Worm (Caenorhabditis elegans) whole organism, mixed stage, embryonic: ENCODE data around the gene F10A3.17.

Source experiments
- M03D4.4 ChIP-seq: sonication (generic microtip); optimal IDR thresholded peaks from 2 replicates; lab custom pipeline; 2017; ENCODE audit warnings: mild to moderate bottlenecking, missing genetic modification characterization, missing compliant biosample characterization
- bed-3 ChIP-seq: fragments of 200-800 bp; sonication (Bioruptor generic); optimal IDR thresholded peaks from 3 replicates; lab custom pipeline; 2018; ENCODE audit warnings: mild to moderate bottlenecking, missing genetic modification characterization, moderate library complexity, missing compliant biosample characterization
- blmp-1 ChIP-seq: fragments of 150-350 bp; optimal IDR thresholded peaks from 2 replicates; lab custom pipeline; 2014; ENCODE audit warnings: missing biosample characterization, missing genetic modification characterization
- ceh-39 ChIP-seq: fragments of 150-350 bp; optimal IDR thresholded peaks from 2 replicates; lab custom pipeline; 2014; ENCODE audit warnings: missing biosample characterization, missing genetic modification characterization
- ceh-43 ChIP-seq: fragments of 200-800 bp; sonication (Bioruptor generic); optimal IDR thresholded peaks from 2 replicates; lab custom pipeline; 2018; ENCODE audit warnings: mild to moderate bottlenecking, missing genetic modification characterization, moderate library complexity, missing compliant biosample characterization
- ceh-83 ChIP-seq: fragments of 200-800 bp; sonication (Bioruptor generic); optimal IDR thresholded peaks from 2 replicates; lab custom pipeline; 2018; ENCODE audit warnings: mild to moderate bottlenecking, missing genetic modification characterization, missing compliant biosample characterization
- ces-1 ChIP-seq: fragments of 150-350 bp; optimal IDR thresholded peaks from 2 replicates; lab custom pipeline; 2014; ENCODE audit warnings: missing biosample characterization, missing genetic modification reagents, missing genetic modification characterization
- drap-1 ChIP-seq: fragments of 200-800 bp; sonication (Bioruptor generic); optimal IDR thresholded peaks from 3 replicates; lab custom pipeline; 2018; ENCODE audit warnings: mild to moderate bottlenecking, missing genetic modification characterization, missing compliant biosample characterization
- elt-1 ChIP-seq: sonication (generic microtip); optimal IDR thresholded peaks from 2 replicates; lab custom pipeline; 2017; ENCODE audit warnings: missing genetic modification characterization, mild to moderate bottlenecking, missing compliant biosample characterization, antibody characterized with exemption, moderate library complexity, borderline replicate concordance; ENCODE audit not compliant: insufficient read depth
- elt-3 ChIP-seq: fragments of 150-350 bp; optimal IDR thresholded peaks from 2 replicates; lab custom pipeline; 2014; ENCODE audit warnings: missing biosample characterization, missing genetic modification characterization
- flh-1 ChIP-seq: fragments of 200-800 bp; sonication (Bioruptor generic); optimal IDR thresholded peaks from 2 replicates; lab custom pipeline; 2018; ENCODE audit warnings: mild to moderate bottlenecking, missing genetic modification characterization, moderate library complexity, missing compliant biosample characterization
- ham-2 ChIP-seq: fragments of 200-800 bp; sonication (Bioruptor generic); optimal IDR thresholded peaks from 2 replicates; lab custom pipeline; 2018; ENCODE audit warnings: mild to moderate bottlenecking, missing genetic modification characterization, missing compliant biosample characterization
- hlh-1 ChIP-seq: fragments of 150-350 bp; optimal IDR thresholded peaks from 2 replicates; lab custom pipeline; 2014; ENCODE audit warnings: missing biosample characterization, missing genetic modification reagents, missing genetic modification characterization
- lin-13 ChIP-seq: fragments of 150-350 bp; optimal IDR thresholded peaks from 2 replicates; lab custom pipeline; 2014; ENCODE audit warnings: missing biosample characterization, missing genetic modification characterization
- lin-32 ChIP-seq: fragments of 200-800 bp; sonication (Bioruptor generic); optimal IDR thresholded peaks from 2 replicates; lab custom pipeline; 2018; ENCODE audit warnings: mild to moderate bottlenecking, missing genetic modification characterization, missing compliant biosample characterization
- lsy-2 ChIP-seq: fragments of 150-350 bp; optimal IDR thresholded peaks from 2 replicates; lab custom pipeline; 2014; ENCODE audit warnings: missing biosample characterization, missing genetic modification characterization
- mab-5 ChIP-seq: fragments of 150-350 bp; optimal IDR thresholded peaks from 2 replicates; lab custom pipeline; 2014; ENCODE audit warnings: missing biosample characterization, missing genetic modification characterization
- mep-1 ChIP-seq: fragments of 150-350 bp; optimal IDR thresholded peaks from 2 replicates; lab custom pipeline; 2017; ENCODE audit warnings: missing biosample characterization, missing genetic modification reagents, missing genetic modification characterization, inconsistent platforms
- mls-2 ChIP-seq: sonication (generic microtip); optimal IDR thresholded peaks from 2 replicates; lab custom pipeline; 2016; ENCODE audit warnings: mild to moderate bottlenecking, missing genetic modification characterization, moderate library complexity, missing compliant biosample characterization
- nhr-12 ChIP-seq: fragments of 150-350 bp; optimal IDR thresholded peaks from 2 replicates; lab custom pipeline; 2014; ENCODE audit warnings: missing biosample characterization, missing genetic modification characterization
- nhr-2 ChIP-seq: fragments of 150-350 bp; optimal IDR thresholded peaks from 2 replicates; lab custom pipeline; 2014; ENCODE audit warnings: missing biosample characterization, missing genetic modification characterization
- nhr-237 ChIP-seq: fragments of 150-350 bp; optimal IDR thresholded peaks from 2 replicates; lab custom pipeline; 2014; ENCODE audit warnings: missing biosample characterization, missing genetic modification characterization
- nhr-28 ChIP-seq: fragments of 150-350 bp; optimal IDR thresholded peaks from 2 replicates; lab custom pipeline; 2014; ENCODE audit warnings: missing biosample characterization, missing genetic modification characterization
- nhr-76 ChIP-seq: sonication (generic microtip); optimal IDR thresholded peaks from 2 replicates; lab custom pipeline; 2017; ENCODE audit warnings: missing biosample characterization, missing genetic modification characterization
- pha-4 ChIP-seq: fragments of 150-350 bp; optimal IDR thresholded peaks from 2 replicates; lab custom pipeline; 2018; ENCODE audit warnings: missing biosample characterization, missing genetic modification reagents, missing genetic modification characterization
- sem-2 ChIP-seq: fragments of 200-800 bp; sonication (Bioruptor generic); optimal IDR thresholded peaks from 2 replicates; lab custom pipeline; 2018; ENCODE audit warnings: mild to moderate bottlenecking, missing genetic modification characterization, missing compliant biosample characterization
- snpc-4 ChIP-seq: fragments of 150-350 bp; optimal IDR thresholded peaks from 2 replicates; lab custom pipeline; 2014; ENCODE audit warnings: missing biosample characterization, missing genetic modification characterization
- sptf-1 ChIP-seq: sonication (generic microtip); optimal IDR thresholded peaks from 2 replicates; lab custom pipeline; 2017; ENCODE audit warnings: mild to moderate bottlenecking, missing genetic modification characterization, moderate library complexity, missing compliant biosample characterization
- tbx-8 ChIP-seq: fragments of 200-800 bp; sonication (Bioruptor generic); optimal IDR thresholded peaks from 2 replicates; lab custom pipeline; 2018; ENCODE audit warnings: mild to moderate bottlenecking, missing genetic modification characterization, moderate library complexity, missing compliant biosample characterization
- unc-120 ChIP-seq: sonication (generic microtip); optimal IDR thresholded peaks from 2 replicates; lab custom pipeline; 2017; ENCODE audit warnings: missing genetic modification characterization, missing compliant biosample characterization; ENCODE audit not compliant: poor library complexity, severe bottlenecking
- unc-62 ChIP-seq: fragments of 150-350 bp; optimal IDR thresholded peaks from 2 replicates; lab custom pipeline; 2014; ENCODE audit warnings: missing biosample characterization, missing genetic modification reagents, missing genetic modification characterization
- zip-8 ChIP-seq: fragments of 150-350 bp; optimal IDR thresholded peaks from 2 replicates; lab custom pipeline; 2014; ENCODE audit warnings: missing biosample characterization, missing genetic modification characterization
- ztf-11 ChIP-seq: fragments of 150-350 bp; optimal IDR thresholded peaks from 2 replicates; lab custom pipeline; 2014; ENCODE audit warnings: missing biosample characterization, missing genetic modification characterization

F10A3.17 gene

DNA sequence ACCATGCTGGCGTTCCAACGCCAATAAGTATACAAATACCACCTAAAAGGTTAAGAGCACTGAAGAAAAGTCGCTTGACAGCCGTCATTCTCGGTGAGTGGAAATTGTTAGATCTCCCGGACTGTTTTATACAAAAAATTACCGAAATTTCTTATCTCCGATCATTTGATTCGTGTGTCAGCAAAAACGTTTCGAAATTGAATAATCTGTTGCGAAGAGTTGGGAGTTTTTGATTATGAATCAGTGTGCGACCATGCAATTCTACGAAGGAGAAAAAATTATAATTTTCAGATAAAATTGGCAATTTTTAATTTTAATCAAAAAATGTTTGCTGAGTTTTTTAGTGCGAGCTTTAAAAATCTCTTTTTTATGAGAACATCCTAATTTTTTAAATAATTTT, 20.0 kb downstream of the F10A3.17 start, which contains the start of gene clc-11:
clc-11 (minus strand) TSS at position 101 of the 400 bp plus-strand sequence.
- TF ChIP-seq sptf-1 (tag; lab: Kevin White, UChicago) (no peak), pha-4 (tag; lab: Kevin White, UChicago) (no peak), nhr-28 (tag; lab: Kevin White, UChicago) (no peak)

DNA sequence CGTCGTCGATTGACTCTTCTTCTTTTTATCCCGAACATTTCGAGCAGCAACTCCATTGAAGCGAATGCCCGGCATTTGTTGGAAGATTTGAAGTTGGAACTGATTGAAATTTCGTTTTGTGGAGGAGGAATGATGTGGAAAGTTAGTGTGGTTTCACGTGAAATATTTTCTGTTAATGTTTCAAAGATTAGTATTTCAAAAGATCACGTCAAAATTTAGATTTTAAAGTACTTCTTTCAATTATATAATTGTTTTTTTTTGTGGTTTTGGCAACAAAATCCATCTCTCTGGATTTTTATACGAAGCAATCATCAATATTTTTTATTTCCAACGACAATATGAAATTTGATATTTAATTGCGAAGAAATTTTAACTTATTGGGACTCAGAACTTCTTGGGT, 22.5 kb downstream of the F10A3.17 start, which contains the start of gene F44G3.7:
F44G3.7 (minus strand) TSS at position 101 of the 400 bp plus-strand sequence.
- no peak for TF ChIP-seq mls-2
- TF ChIP-seq mep-1 (tag; lab: Kevin White, UChicago) = no peak

DNA sequence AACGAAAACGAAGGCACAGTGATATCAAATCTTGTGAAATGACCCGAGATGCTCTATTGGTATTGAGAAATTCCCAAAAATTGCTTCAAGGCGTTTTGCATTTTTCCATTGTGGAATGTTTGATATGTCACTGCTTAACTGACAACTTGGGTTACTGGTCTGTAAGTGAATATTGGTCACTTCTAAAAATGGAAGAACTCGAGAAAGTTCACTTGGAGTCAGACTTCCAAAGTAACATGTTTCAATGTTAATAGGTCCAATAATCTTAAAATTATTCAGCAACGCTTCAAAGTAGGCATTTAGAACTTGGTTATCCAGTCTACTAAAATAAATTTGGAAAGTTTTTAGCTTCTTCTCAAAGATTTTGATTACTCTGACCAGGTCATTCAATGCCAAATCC, 26.8 kb downstream of the F10A3.17 start, which contains the start of gene fbxa-144:
fbxa-144 (minus strand) TSS at position 101 of the 400 bp plus-strand sequence.
- TF ChIP-seq lsy-2 (tag; lab: Kevin White, UChicago) (no peak), blmp-1 (tag; lab: Kevin White, UChicago) (no peak), snpc-4 (no peak), zip-8 (tag; lab: Kevin White, UChicago) (no peak), mep-1 (tag; lab: Kevin White, UChicago) (no peak), mab-5 (no peak), ceh-43 (GFP tag; lab: Kevin White, UChicago) (no peak), sptf-1 (tag; lab: Kevin White, UChicago) (no peak), ham-2 (no peak), ceh-83 (GFP tag; lab: Kevin White, UChicago) (no peak), flh-1 (GFP tag; lab: Kevin White, UChicago) (no peak), sem-2 (no peak), elt-3 (tag; lab: Kevin White, UChicago) (no peak), pha-4 (tag; lab: Kevin White, UChicago) (no peak), nhr-76 (no peak)

DNA sequence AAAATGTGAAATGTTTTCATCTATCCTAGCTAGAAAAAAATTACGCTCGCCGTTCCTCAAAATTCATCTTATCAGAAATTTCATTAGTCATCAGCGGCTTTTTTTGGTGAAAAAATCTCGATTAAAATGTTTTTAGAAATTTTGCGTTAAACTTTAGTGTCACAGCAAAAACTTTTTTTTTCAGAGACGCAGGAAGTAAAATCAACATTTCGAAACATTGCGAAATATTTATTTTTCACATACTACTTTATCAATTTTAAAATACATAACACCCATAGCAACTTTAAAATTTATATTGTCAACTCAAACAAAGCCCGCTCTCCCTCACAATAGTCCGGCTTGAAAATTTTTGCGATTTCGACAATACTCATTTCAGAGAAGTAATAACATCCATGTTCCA, 27.3 kb downstream of the F10A3.17 start:
- TF ChIP-seq blmp-1 (tag; lab: Kevin White, UChicago) = no peak
- TF ChIP-seq mls-2 = no peak
- no peak for TF ChIP-seq tbx-8 (GFP tag; lab: Kevin White, UChicago)
- TF ChIP-seq nhr-12 (tag; lab: Kevin White, UChicago) = no peak
- TF ChIP-seq ces-1 (GFP tag; lab: Kevin White, UChicago) = no peak
- no peak for TF ChIP-seq lin-13 (tag; lab: Kevin White, UChicago)
- no peak for TF ChIP-seq lin-32 (GFP tag; lab: Kevin White, UChicago)
- TF ChIP-seq zip-8 (tag; lab: Kevin White, UChicago) = no peak
- no peak for TF ChIP-seq mab-5

DNA sequence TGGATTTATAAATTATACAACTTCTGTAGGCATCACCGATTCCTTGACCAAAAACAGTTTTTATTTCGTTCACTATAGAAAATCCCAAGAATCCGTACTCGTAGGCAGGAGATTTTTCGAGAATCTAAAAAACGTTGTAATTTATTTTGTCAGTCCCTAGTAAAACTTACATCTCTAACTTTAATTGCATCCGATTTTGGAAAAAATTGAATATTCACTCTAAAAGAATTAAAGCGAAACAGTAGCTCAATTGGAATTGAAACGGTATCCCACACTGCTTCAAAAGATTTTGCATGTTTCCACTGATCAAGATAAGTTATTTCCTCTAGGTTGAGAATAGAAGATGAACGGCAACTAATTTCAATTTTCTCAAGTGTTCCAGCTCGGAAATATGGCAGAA, 28.2 kb downstream of the F10A3.17 start, which contains the start of gene fbxa-142:
fbxa-142 (minus strand) TSS at position 101 of the 400 bp plus-strand sequence.
- TF ChIP-seq mab-5 (no peak), flh-1 (GFP tag; lab: Kevin White, UChicago) (no peak), bed-3 (no peak), nhr-237 (tag; lab: Kevin White, UChicago) (no peak), hlh-1 (no peak), lin-13 (tag; lab: Kevin White, UChicago) (no peak), ceh-39 (tag; lab: Kevin White, UChicago) (no peak), elt-3 (tag; lab: Kevin White, UChicago) (no peak), lsy-2 (tag; lab: Kevin White, UChicago) (no peak), ces-1 (GFP tag; lab: Kevin White, UChicago) (no peak), mls-2 (no peak), tbx-8 (GFP tag; lab: Kevin White, UChicago) (no peak), unc-62 (GFP tag; lab: Kevin White, UChicago) (no peak), zip-8 (tag; lab: Kevin White, UChicago) (no peak)

DNA sequence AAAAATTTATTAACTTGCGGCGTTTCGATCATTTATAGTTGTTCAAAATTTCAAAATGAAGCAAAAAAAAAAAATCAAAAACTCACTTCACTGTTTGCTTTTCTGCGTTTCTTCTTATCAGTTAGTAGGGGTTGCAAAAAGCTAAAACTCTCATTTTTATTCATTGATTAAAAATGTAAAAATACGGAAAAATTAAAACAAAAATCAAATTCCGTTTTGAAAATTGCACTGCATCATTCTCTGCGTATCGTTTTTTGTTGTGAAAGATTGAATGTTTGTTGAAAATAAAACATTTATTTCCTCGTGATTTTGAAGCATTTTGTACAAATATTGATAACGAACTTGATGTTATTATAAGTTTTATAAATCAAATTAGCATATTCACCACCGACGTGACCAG, 30.4 kb downstream of the F10A3.17 start:
- TF ChIP-seq elt-3 (tag; lab: Kevin White, UChicago) = no peak

DNA sequence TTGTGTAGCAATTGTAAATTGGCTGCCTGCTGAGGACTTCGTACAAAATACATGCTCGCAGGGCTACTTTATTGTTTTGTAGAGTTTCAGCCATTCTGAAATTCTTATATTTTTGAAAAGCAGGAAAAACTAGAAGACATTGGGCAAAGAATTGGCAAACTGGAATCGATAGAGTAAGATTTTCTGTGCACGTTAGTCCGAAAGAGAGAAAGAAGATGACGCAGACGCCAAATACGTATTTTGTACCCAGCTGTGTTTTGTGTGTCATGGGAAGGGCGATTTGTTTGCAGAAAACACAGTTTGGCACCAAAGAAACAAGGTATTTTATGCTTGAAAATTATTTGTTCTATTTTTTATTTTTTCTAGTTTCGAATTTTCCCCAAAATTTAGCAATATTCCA, 32.1 kb downstream of the F10A3.17 start, which contains the start of gene fbxa-143:
fbxa-143 (minus strand) TSS at position 101 of the 400 bp plus-strand sequence.
- no peak for TF ChIP-seq blmp-1 (tag; lab: Kevin White, UChicago)
- TF ChIP-seq nhr-28 (tag; lab: Kevin White, UChicago) = no peak
- no peak for TF ChIP-seq nhr-12 (tag; lab: Kevin White, UChicago)
- TF ChIP-seq M03D4.4 (tag; lab: Kevin White, UChicago) = no peak
- TF ChIP-seq flh-1 (GFP tag; lab: Kevin White, UChicago) = no peak
- TF ChIP-seq unc-120 (tag; lab: Kevin White, UChicago) = no peak
- no peak for TF ChIP-seq nhr-2 (tag; lab: Kevin White, UChicago)
- TF ChIP-seq ceh-83 (GFP tag; lab: Kevin White, UChicago) = no peak
- no peak for TF ChIP-seq zip-8 (tag; lab: Kevin White, UChicago)
- no peak for TF ChIP-seq sptf-1 (tag; lab: Kevin White, UChicago)
- no peak for TF ChIP-seq drap-1 (GFP tag; lab: Kevin White, UChicago)
- no peak for TF ChIP-seq elt-1 (tag; lab: Kevin White, UChicago)
- TF ChIP-seq ztf-11 (tag; lab: Kevin White, UChicago) = no peak
- no peak for TF ChIP-seq ceh-39 (tag; lab: Kevin White, UChicago)
- TF ChIP-seq ceh-43 (GFP tag; lab: Kevin White, UChicago) = no peak
- no peak for TF ChIP-seq hlh-1
- no peak for TF ChIP-seq mep-1 (tag; lab: Kevin White, UChicago)
- TF ChIP-seq snpc-4 = no peak
- TF ChIP-seq ham-2 = no peak
